Worm (Caenorhabditis elegans): ENCODE measurements around the gene fbxa-61.

Gene fbxa-61

DNA sequence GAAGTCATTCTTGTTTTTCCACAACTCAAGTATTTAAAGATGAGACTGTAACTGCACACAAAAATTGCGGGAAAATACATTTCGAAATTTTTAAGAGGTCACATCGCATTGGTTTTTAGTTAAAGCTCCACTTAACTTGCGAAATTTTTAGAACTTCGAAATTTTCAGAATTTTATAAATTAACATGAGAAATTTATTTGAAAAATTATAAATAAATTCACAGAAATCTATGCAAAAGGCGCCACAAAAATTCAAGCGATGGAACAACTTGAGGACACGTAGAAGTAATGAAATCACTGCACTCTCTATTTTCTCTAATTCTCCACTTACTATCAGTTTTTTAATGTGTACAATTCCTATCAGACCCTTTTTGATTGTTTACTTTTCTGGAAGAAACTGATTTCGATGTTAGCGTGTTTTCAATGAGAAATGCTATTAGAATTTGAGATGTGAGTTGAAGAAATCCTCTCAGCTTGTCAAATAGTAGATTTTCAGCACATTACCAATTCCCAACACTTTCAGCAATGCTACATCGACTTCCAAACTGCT, 32.6 kb downstream of the fbxa-61 start, which contains the start of gene fbxa-31:
Gene fbxa-31, minus strand, starts transcription at position 51 of the 549 bp plus-strand sequence.
- no peak for TF ChIP-seq unc-62 (GFP tag; optimal IDR thresholded peaks at IDR 0.05)

DNA sequence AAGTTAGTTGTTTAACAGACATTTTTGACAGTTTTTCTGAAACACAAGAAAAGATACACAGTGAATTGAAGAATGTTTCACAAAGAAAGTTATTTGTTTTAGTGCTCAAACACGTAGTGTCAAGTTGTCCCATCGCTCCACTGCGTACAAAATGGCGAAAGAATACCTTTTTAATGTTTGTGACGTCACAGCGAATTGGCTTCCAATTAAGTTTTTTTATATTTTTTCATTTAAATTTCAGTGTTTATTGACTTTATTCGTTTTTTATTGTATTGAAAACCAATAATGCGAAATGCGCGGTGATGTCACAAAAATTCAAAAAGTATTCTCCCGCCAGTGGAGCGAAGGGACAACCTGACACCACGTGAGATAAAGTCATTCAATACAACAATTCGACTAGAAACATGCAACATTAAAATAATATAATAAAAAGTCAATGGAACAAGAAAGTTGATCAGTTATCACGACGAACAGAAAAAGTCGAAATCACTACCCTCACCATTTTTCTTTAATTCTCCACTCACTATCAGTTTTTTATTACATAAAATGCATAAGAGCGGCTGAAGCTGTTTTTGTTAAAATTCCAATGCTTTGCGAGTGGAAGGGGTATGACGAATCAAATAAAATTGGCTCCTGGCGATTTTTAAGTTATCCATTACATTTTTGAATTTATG, 34.9 kb downstream of the fbxa-61 start, which contains the start of gene fbxa-29:
Gene fbxa-29, minus strand, starts transcription at position 51 of the 674 bp plus-strand sequence.
- TF ChIP-seq unc-62 (GFP tag; optimal IDR thresholded peaks at IDR 0.05): no peak

DNA sequence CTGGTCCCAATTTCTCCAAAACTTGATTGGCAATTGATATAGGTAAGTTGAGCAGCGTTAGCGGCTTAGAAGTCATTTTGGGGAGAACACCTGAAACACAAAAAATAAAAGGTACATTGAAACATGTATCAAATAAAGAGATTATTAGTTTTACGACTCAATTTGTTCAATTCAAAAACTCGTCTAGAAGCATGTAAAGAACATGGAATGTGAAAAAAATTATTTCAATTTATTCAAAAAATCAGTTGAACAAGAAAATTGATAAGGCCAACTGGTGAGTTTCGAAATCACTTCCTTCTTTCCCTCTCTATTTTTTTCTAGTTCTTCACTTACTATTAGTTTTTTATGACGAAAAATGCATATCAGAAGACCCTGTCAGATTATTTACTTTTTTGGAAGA, 36.7 kb downstream of the fbxa-61 start, which contains the start of gene fbxa-30:
Gene fbxa-30, minus strand, starts transcription at position 101 of the 400 bp plus-strand sequence.
- no peak for TF ChIP-seq unc-62 (GFP tag; optimal IDR thresholded peaks at IDR 0.05)

DNA sequence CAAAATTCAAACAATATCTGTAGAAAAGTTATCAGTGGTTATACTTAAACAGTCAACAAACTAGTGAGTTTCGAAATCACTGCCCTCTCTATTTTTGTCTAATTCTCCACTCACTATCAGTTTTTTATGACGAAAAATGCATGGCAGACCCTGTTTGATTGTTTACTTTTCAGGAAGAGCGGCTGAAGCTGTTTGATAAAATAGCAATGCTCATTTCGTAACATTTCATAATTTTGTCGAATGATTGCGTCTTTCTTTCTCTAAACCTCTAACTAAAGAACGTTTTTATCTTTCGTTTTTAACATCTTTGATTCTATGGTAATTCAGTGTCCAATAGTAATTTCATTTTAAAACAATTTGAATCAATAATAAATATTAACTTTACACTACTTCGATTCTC, 40.3 kb downstream of the fbxa-61 start:
- TF ChIP-seq unc-62 (GFP tag; optimal IDR thresholded peaks at IDR 0.05): no peak

DNA sequence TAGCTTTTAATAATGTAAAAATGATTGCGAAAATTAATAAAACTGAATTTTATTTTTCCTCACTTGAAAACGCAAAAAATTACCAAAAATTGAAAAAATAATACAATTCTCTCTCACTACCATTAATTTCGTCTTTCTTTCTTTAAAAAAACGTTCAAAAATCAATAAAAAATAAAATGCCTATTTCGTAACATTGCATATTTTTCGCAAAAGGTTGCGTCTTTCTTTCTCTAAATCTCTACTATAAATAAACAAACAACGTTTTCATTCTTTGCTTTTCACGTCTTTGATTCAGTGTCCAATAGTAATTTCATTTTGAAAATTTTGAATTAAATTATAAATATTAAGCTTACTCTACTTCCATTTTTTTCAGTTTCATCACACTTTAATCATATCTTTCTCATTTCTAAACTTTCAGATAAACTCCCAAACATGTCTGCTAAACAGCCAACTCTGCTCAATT, 45.8 kb downstream of the fbxa-61 start, which contains the start of gene fbxa-37:
Gene fbxa-37, plus strand, starts transcription at position 413 of the 463 bp plus-strand sequence.
- no peak for TF ChIP-seq unc-62 (GFP tag; optimal IDR thresholded peaks at IDR 0.05)

DNA sequence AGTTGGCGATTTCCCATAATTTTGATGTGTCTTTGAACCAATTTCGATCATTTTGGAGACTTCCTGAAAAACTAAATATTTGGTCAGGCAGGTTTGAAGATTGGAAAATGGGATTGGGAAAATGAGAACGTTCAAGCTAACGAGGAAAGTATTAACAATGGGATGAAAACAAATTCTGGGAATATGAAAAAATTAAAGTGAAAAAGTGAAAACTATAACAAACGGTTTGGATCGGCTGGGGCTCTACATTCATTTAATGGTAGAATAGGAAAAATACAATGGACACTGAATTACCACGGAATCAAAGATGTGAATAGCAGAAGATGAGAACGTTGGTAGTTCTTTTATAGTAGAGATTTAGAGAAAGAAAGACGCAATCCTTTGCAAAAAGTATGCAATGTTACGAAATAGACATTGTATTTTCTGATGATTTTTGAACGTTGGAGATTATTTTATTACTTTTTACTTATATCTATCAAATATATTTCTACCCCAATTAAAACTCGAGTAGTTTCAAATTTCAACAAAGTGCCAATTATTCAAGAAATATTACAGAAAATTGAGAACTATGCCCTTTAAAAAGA, 49.7 kb downstream of the fbxa-61 start, which contains the start of gene fbxa-50:
Gene fbxa-50, minus strand, starts transcription at position 51 of the 584 bp plus-strand sequence.
- TF ChIP-seq unc-62 (GFP tag; optimal IDR thresholded peaks at IDR 0.05): no peak

DNA sequence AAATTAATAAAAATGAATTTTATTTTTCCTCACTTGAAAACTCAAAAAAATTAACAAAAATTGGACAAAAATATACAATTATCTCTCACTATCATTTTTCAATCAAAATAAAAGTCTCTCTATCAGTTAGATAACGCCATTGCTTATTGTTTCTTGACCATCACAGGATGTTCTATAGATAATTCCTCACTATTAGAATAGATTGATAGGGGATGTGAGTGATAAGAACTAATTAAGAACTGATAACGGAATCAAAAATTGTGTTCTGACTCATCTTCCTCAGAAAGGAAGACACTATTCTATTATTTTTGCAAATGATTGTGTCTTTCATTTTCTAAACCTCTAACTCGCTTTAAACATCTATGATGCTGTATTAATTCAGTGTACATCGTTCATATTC, 50.3 kb downstream of the fbxa-61 start:
- no peak for TF ChIP-seq unc-62 (GFP tag; optimal IDR thresholded peaks at IDR 0.05)
